Worm (Caenorhabditis elegans): ENCODE results near the gene spe-36.

- peak; percentile 87 for TF ChIP-seq lin-13 (GFP tag; optimal IDR thresholded peaks at IDR 0.05)
- peak; percentile 83 for TF ChIP-seq mab-5 (tag; optimal IDR thresholded peaks at IDR 0.05)
- no peak for TF ChIP-seq nhr-12 (tag; optimal IDR thresholded peaks at IDR 0.05)
- peak; percentile 68 for TF ChIP-seq fos-1 (tag; optimal IDR thresholded peaks at IDR 0.05)
- TF ChIP-seq nhr-129 (tag; optimal IDR thresholded peaks at IDR 0.05) = peak; percentile 78
- no peak for TF ChIP-seq aly-2 (tag; optimal IDR thresholded peaks at IDR 0.05)
- TF ChIP-seq skn-1 (tag; optimal IDR thresholded peaks at IDR 0.05) = no peak
- peak; percentile 65 for TF ChIP-seq blmp-1 (tag; optimal IDR thresholded peaks at IDR 0.05; ENCODE audit: insufficient read depth)
- TF ChIP-seq sma-3 (GFP tag; optimal IDR thresholded peaks at IDR 0.05) = peak; percentile 92
- TF ChIP-seq nhr-25 (tag; optimal IDR thresholded peaks at IDR 0.05) = peak; percentile 92
- peak; percentile 99 to 100 for TF ChIP-seq lsy-2 (tag; optimal IDR thresholded peaks at IDR 0.05)
- TF ChIP-seq ama-1 (optimal IDR thresholded peaks at IDR 0.05) = no peak
- TF ChIP-seq ceh-82 (tag; optimal IDR thresholded peaks at IDR 0.05) = peak; percentile 68
Measured at ce11 chrIV:11566146-11566545, 25.9 kb downstream of the spe-36 start, which contains the start of gene sec-24.1.
